Worm (Caenorhabditis elegans) whole organism, early embryonic: ENCODE data around the gene srsx-15.

Source experiments
- B0310.2 ChIP-seq: sonication (generic microtip); optimal IDR thresholded peaks from 2 replicates; lab custom pipeline; 2016; ENCODE audit warnings: mild to moderate bottlenecking, missing genetic modification characterization, missing compliant biosample characterization
- F13C5.2 ChIP-seq: sonication (generic microtip); optimal IDR thresholded peaks from 2 replicates; lab custom pipeline; 2017; ENCODE audit warnings: mild to moderate bottlenecking, missing genetic modification characterization, inconsistent platforms, missing compliant biosample characterization
- aly-1 ChIP-seq: sonication (generic microtip); optimal IDR thresholded peaks from 2 replicates; lab custom pipeline; 2016; ENCODE audit warnings: missing genetic modification characterization, missing compliant biosample characterization
- ama-1 ChIP-seq: fragments of 150-350 bp; optimal IDR thresholded peaks from 2 replicates; lab custom pipeline; 2014
- ceh-13 ChIP-seq: fragments of 200-800 bp; sonication (Bioruptor generic); optimal IDR thresholded peaks from 2 replicates; lab custom pipeline; 2018; ENCODE audit warnings: mild to moderate bottlenecking, missing genetic modification characterization, missing compliant biosample characterization
- ceh-36 ChIP-seq: sonication (generic microtip); optimal IDR thresholded peaks from 2 replicates; lab custom pipeline; 2016; ENCODE audit warnings: missing genetic modification characterization, inconsistent platforms, missing compliant biosample characterization
- ets-7 ChIP-seq: sonication (generic microtip); optimal IDR thresholded peaks from 2 replicates; lab custom pipeline; 2016; ENCODE audit warnings: missing genotype, missing genetic modification characterization, missing compliant biosample characterization
- flt-1 ChIP-seq: fragments of 200-800 bp; sonication (Bioruptor generic); IDR thresholded peaks from 2 replicates; pipeline ENCODE4 v1.3.6; 2022; ENCODE audit warnings: missing genetic modification characterization, missing compliant biosample characterization
- hmbx-1 ChIP-seq: sonication (generic microtip); optimal IDR thresholded peaks from 2 replicates; lab custom pipeline; 2016; ENCODE audit warnings: mild to moderate bottlenecking, missing genetic modification characterization, missing compliant biosample characterization
- hmg-4 ChIP-seq: fragments of 200-800 bp; sonication (Bioruptor generic); optimal IDR thresholded peaks from 2 replicates; lab custom pipeline; 2018; ENCODE audit warnings: mild to moderate bottlenecking, missing genetic modification characterization, missing compliant biosample characterization
- hnd-1 ChIP-seq: sonication (generic microtip); optimal IDR thresholded peaks from 2 replicates; lab custom pipeline; 2016; ENCODE audit warnings: missing genetic modification characterization, missing compliant biosample characterization
- pes-1 ChIP-seq: fragments of 200-800 bp; sonication (Bioruptor generic); IDR thresholded peaks from 2 replicates; pipeline ENCODE4 v1.3.6; 2022; ENCODE audit warnings: missing genetic modification reagents, missing genetic modification characterization, missing compliant biosample characterization
- scrt-1 ChIP-seq: fragments of 200-800 bp; sonication (Bioruptor generic); IDR thresholded peaks from 2 replicates; pipeline ENCODE4 v1.3.6; 2022; ENCODE audit warnings: missing genetic modification characterization, missing compliant biosample characterization
- sea-1 ChIP-seq: fragments of 200-800 bp; sonication (Bioruptor generic); conservative IDR thresholded peaks from 2 replicates; pipeline ENCODE4 v1.3.6; 2022; ENCODE audit warnings: missing genetic modification characterization, missing compliant biosample characterization
- tbx-11 ChIP-seq: fragments of 200-800 bp; sonication (Bioruptor generic); IDR thresholded peaks from 2 replicates; pipeline ENCODE4 v1.3.6; 2022; ENCODE audit warnings: missing genetic modification characterization, missing compliant biosample characterization
- tbx-37 ChIP-seq: fragments of 200-800 bp; sonication (Bioruptor generic); conservative IDR thresholded peaks from 2 replicates; pipeline ENCODE4 v1.3.6; 2022; ENCODE audit warnings: missing genetic modification reagents, missing genetic modification characterization, missing compliant biosample characterization
- tra-4 ChIP-seq: sonication (generic microtip); optimal IDR thresholded peaks from 2 replicates; lab custom pipeline; 2017; ENCODE audit warnings: missing genetic modification characterization, missing compliant biosample characterization

Gene srsx-15

DNA sequence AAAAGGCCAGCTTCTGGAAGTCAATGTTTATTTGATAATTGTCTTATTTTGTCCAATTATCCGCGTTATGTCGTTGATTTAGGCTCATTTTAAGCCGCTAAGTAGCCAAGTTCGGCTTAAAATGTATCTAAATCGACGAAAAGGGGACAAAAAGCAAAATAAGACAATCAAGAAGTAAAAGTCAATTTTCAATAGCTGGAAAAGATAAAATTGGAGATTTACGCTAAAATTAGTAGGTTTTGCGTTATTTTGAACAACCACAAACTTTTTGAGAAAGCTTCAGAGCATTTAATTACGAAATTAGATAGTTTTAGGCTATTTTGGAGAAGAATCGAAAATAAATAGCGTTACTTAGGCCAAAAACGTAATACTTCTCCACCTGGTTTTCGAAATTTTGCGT is 39.3 kb upstream of the srsx-15 start:
- TF ChIP-seq tbx-11 (GFP tag; lab: Robert Waterston, UW) (no peak), tbx-37 (GFP tag; lab: Robert Waterston, UW) (no peak), tra-4 (tag; lab: Kevin White, UChicago) (no peak), pes-1 (GFP tag; lab: Robert Waterston, UW) (no peak), flt-1 (GFP tag; lab: Robert Waterston, UW) (no peak), F13C5.2 (tag; lab: Kevin White, UChicago) (no peak), hmg-4 (GFP tag; lab: Kevin White, UChicago) (no peak)

DNA sequence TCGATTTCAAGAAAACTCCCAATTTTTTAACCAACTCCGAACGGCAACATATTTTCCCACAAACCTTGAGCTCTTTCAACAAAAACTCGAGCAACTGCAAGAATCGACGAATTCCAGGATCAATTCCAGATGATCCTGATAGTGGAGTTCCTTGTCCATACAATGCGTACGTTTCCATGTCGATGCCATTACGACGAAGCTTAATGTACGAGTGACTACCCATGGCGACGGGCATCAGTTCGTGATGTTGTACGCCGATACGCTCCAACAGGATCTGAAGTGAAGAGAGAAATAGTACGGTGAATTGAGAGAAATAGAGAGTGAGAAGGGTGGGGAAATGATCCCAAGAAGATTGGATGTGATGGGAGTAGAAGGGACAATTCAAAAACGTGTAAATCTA is 38.5 kb upstream of the srsx-15 start:
- TF ChIP-seq tbx-37 (GFP tag; lab: Robert Waterston, UW) (no peak), ceh-13 (GFP tag; lab: Kevin White, UChicago) (no peak), hmbx-1 (tag; lab: Kevin White, UChicago) (no peak), pes-1 (GFP tag; lab: Robert Waterston, UW) (no peak), scrt-1 (no peak), B0310.2 (tag; lab: Kevin White, UChicago) (no peak), ceh-36 (tag; lab: Kevin White, UChicago) (no peak), ama-1 (lab: Kevin White, UChicago) (no peak), tra-4 (tag; lab: Kevin White, UChicago) (no peak), ets-7 (no peak), hmg-4 (GFP tag; lab: Kevin White, UChicago) (no peak), sea-1 (GFP tag; lab: Robert Waterston, UW) (no peak)

DNA sequence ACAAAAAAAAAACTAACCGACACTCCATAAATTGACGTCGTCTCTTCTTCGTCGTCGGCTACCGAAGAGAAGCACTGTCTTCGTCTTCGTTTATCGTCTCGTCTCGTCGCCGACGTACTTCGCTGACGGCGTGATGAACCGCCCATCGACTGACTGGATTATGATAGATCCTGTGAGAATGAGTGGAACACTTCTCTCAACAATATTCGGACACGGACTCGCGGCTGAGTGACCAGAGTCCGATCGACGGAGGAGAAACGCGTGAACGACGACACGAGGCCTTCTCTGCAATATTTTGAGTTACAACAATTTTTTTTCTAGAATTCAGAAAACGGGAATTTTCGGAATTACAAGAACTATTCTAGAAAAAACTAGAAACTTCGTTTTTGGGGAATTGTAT is 36.6 kb upstream of the srsx-15 start, which contains the start of gene skn-1:
Gene skn-1 (minus strand): TSS at position 146 of the 400 bp plus-strand sequence.
- no peak for TF ChIP-seq B0310.2 (tag; lab: Kevin White, UChicago)

DNA sequence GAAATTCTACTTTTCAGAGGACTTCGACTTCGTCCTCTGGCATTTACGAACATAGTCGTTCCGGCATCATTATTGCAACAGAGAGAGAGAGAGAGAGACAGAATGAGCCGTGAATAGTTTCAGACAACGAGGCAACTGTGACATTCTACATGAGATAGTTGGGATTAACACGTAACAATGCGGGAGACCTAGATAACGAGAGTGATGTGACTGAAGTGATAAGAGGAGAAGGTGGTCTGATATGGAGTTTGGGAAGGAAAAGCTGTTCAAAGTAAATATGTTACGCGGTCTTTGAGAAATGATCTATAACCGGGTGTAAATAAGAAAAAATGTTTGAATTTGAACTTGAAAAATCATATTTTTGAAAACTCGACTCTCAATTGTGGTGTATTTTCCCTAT is 35.8 kb upstream of the srsx-15 start:
- no peak for TF ChIP-seq hnd-1 (tag; lab: Kevin White, UChicago)
- TF ChIP-seq ceh-36 (tag; lab: Kevin White, UChicago): no peak
- TF ChIP-seq ama-1 (lab: Kevin White, UChicago): no peak
- no peak for TF ChIP-seq flt-1 (GFP tag; lab: Robert Waterston, UW)
- no peak for TF ChIP-seq hmbx-1 (tag; lab: Kevin White, UChicago)
- no peak for TF ChIP-seq ets-7
- no peak for TF ChIP-seq scrt-1
- TF ChIP-seq F13C5.2 (tag; lab: Kevin White, UChicago): no peak
- TF ChIP-seq B0310.2 (tag; lab: Kevin White, UChicago): no peak
- no peak for TF ChIP-seq aly-1
- TF ChIP-seq tbx-11 (GFP tag; lab: Robert Waterston, UW): no peak
- TF ChIP-seq pes-1 (GFP tag; lab: Robert Waterston, UW): no peak
- no peak for TF ChIP-seq tbx-37 (GFP tag; lab: Robert Waterston, UW)

DNA sequence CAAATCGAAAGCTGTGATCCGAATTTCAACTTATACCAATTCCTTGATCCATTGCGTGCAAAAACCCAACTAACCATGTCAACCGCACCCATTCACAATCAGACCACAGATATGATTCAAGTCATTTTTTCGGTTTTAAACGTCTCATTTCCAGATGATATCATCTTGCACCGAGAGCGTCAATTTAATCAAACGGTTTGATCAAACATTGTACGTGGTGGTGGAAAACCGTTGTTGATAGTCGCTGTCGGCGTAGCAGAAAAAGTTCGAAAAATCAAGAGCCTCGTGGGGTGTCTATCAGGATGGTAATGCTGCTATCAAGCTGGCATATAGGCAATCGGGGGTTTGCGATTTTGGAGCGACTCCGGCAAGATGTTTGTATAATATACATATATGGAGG is 35.3 kb upstream of the srsx-15 start:
- TF ChIP-seq tbx-11 (GFP tag; lab: Robert Waterston, UW): no peak
- TF ChIP-seq hnd-1 (tag; lab: Kevin White, UChicago): no peak
- no peak for TF ChIP-seq pes-1 (GFP tag; lab: Robert Waterston, UW)
- TF ChIP-seq hmbx-1 (tag; lab: Kevin White, UChicago): no peak
- no peak for TF ChIP-seq hmg-4 (GFP tag; lab: Kevin White, UChicago)
- TF ChIP-seq B0310.2 (tag; lab: Kevin White, UChicago): no peak

DNA sequence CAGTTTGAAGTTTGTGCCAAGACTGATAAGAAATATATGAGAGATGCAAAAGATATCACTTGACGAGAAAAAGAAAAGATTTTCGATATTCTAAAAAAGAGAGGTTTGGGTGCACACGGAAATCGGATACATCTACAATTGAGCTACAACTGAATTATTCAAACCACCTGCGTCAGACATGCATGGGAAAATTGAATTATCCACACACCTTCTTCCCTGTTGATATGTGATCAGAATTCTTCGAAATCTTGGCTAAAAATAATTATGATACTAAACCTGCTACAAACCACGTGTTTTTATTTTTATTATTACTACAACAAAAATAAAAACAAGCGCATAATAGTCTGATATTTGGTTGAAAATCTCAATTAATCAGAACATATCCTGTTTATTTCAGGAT is 34.6 kb upstream of the srsx-15 start:
- TF ChIP-seq hmbx-1 (tag; lab: Kevin White, UChicago): no peak
- TF ChIP-seq tra-4 (tag; lab: Kevin White, UChicago): no peak
- TF ChIP-seq ceh-36 (tag; lab: Kevin White, UChicago): no peak
- no peak for TF ChIP-seq pes-1 (GFP tag; lab: Robert Waterston, UW)
- TF ChIP-seq sea-1 (GFP tag; lab: Robert Waterston, UW): no peak
- TF ChIP-seq B0310.2 (tag; lab: Kevin White, UChicago): no peak
- no peak for TF ChIP-seq ama-1 (lab: Kevin White, UChicago)
- no peak for TF ChIP-seq flt-1 (GFP tag; lab: Robert Waterston, UW)
- TF ChIP-seq ceh-13 (GFP tag; lab: Kevin White, UChicago): no peak

DNA sequence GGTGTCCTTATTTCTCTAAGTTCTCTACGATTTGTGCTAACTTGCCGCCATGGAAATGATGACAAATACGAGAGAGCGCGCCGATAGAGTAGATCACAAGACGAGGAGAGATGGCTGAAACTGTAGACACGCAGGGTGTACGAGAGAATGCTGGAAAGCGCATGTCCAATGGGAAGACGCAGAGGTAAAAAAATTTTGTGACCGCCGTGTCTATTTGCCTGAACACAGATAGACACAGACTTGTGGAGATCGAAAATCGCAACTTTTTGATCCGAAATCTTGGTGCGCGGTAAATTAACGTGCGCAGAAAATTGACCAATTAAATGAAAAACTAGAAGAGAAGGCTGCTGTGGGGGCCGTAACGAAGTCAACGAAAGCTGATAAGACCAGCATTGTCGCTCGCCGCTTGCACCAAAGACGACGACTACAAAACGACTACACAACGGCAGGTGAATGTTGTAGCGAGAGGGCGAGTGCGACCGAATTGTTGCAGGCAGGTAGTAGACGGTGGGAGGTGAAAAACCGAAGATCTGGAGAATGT is 33.6 kb upstream of the srsx-15 start:
- TF ChIP-seq B0310.2 (tag; lab: Kevin White, UChicago) (no peak), sea-1 (GFP tag; lab: Robert Waterston, UW) (no peak), F13C5.2 (tag; lab: Kevin White, UChicago) (no peak), tra-4 (tag; lab: Kevin White, UChicago) (no peak), ceh-13 (GFP tag; lab: Kevin White, UChicago) (no peak), tbx-11 (GFP tag; lab: Robert Waterston, UW) (no peak), aly-1 (no peak), ceh-36 (tag; lab: Kevin White, UChicago) (no peak), hmg-4 (GFP tag; lab: Kevin White, UChicago) (no peak), tbx-37 (GFP tag; lab: Robert Waterston, UW) (no peak), ets-7 (no peak), hnd-1 (tag; lab: Kevin White, UChicago) (no peak), hmbx-1 (tag; lab: Kevin White, UChicago) (no peak), flt-1 (GFP tag; lab: Robert Waterston, UW) (no peak), scrt-1 (no peak), ama-1 (lab: Kevin White, UChicago) (no peak)

DNA sequence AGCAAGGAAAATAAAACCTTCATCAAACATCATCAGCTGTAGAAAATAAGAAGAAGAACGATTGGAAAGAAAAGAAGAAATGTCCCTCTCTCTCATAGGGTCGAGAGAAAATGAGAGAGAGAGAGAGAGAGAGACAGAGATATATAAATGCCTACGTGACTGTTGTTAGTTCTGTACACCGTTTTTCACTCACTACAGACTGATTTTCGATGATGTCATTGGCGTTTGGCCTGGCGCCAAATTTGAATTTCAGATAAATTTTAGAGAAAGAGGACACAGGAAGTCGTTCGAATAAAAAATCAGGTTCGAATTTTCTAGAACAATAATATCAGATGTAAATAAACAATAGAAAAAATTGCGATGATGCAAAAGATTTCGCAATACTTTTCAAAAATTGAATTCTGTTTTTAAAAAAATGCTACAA is 32.4 kb upstream of the srsx-15 start:
- TF ChIP-seq scrt-1 (no peak), hmbx-1 (tag; lab: Kevin White, UChicago) (no peak), hmg-4 (GFP tag; lab: Kevin White, UChicago) (no peak), ets-7 (no peak), hnd-1 (tag; lab: Kevin White, UChicago) (no peak), B0310.2 (tag; lab: Kevin White, UChicago) (no peak), tra-4 (tag; lab: Kevin White, UChicago) (no peak), ama-1 (lab: Kevin White, UChicago) (no peak), tbx-11 (GFP tag; lab: Robert Waterston, UW) (no peak), pes-1 (GFP tag; lab: Robert Waterston, UW) (no peak), ceh-13 (GFP tag; lab: Kevin White, UChicago) (no peak), ceh-36 (tag; lab: Kevin White, UChicago) (no peak)
